Worm (Caenorhabditis elegans): Measurements from ENCODE around the gene srd-43.
A peak's percentile ranks its signal among the peaks of the same experiment; 100 is the strongest.

The srd-43 gene

DNA sequence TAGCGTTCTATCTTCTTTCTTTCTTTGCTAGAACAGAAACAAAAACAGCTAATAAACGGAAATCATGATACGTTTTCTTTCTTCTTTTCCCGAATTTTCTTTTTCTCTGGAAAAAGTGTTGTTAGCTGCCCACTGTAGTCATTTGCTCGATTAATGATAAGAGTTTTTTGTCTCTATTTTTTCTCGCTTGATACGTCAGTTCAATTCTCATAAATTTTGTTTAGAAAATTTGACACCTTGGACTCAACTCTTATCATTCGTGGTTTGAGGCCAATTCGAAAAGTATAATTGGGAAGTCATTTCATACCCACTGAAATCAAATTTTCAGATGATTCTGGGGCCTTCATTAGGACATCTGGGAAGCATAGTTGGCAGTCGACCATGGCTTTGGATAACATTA is 36.2 kb upstream of the srd-43 start (continued):
- TF ChIP-seq ceh-82 (tag; optimal IDR thresholded peaks at IDR 0.05) = no peak

DNA sequence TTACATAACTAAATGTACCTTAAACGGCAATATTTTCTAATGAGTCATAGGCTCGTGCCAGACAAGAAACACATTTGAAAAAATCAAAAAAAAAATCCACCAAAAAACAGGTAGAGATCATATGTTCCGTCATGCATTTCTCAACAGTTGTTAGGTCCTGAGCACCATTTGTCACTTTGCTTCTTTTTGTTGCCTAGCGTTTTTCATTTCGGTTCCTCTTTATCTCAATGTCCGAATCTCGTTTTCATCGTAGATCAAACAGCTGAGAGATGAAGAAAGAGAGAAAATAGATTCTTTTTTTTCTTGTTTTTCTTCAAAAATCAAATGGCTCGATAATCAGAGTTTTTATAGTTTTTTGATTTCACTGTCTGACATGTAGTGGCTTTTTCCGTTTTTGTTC is 35.3 kb upstream of the srd-43 start:
- TF ChIP-seq F44E2.7 (GFP tag; IDR thresholded peaks at IDR 0.05) = no peak
- TF ChIP-seq ceh-44 (GFP tag; IDR thresholded peaks at IDR 0.05) = no peak
- TF ChIP-seq nhr-25 (tag; optimal IDR thresholded peaks at IDR 0.05; ENCODE audit: borderline replicate concordance, insufficient read depth) = no peak
- TF ChIP-seq pha-4 (GFP tag; IDR thresholded peaks at IDR 0.05) = no peak
- no peak for TF ChIP-seq pha-4 (tag; optimal IDR thresholded peaks at IDR 0.05)
- TF ChIP-seq gei-8 (GFP tag; optimal IDR thresholded peaks at IDR 0.05) = no peak
- peak; percentile 67 for TF ChIP-seq hlh-11 (tag; optimal IDR thresholded peaks at IDR 0.05)
- no peak for TF ChIP-seq nhr-76 (tag; optimal IDR thresholded peaks at IDR 0.05)
- no peak for TF ChIP-seq zfp-3 (GFP tag; conservative IDR thresholded peaks at IDR 0.05)
- no peak for TF ChIP-seq lin-13 (GFP tag; optimal IDR thresholded peaks at IDR 0.05)
- no peak for TF ChIP-seq mxl-2 (GFP tag; conservative IDR thresholded peaks at IDR 0.05)
- no peak for TF ChIP-seq set-16 (GFP tag; IDR thresholded peaks at IDR 0.05)
- TF ChIP-seq zip-11 (GFP tag; IDR thresholded peaks at IDR 0.05) = no peak
- no peak for TF ChIP-seq zip-2 (tag; optimal IDR thresholded peaks at IDR 0.05)
- no peak for TF ChIP-seq nhr-10 (tag; optimal IDR thresholded peaks at IDR 0.05)
- no peak for TF ChIP-seq dmd-8 (GFP tag; IDR thresholded peaks at IDR 0.05)
- TF ChIP-seq ceh-28 (tag; optimal IDR thresholded peaks at IDR 0.05) = no peak
- TF ChIP-seq nhr-111 (GFP tag; optimal IDR thresholded peaks at IDR 0.05) = no peak
- TF ChIP-seq daf-16 (GFP tag; optimal IDR thresholded peaks at IDR 0.05) = peak in 1 of 2 experiments; percentile 81
- TF ChIP-seq daf-16 (tag; optimal IDR thresholded peaks at IDR 0.05) = no peak
- no peak for TF ChIP-seq hif-1 (tag; optimal IDR thresholded peaks at IDR 0.05)
- no peak for TF ChIP-seq D1046.2 (GFP tag; IDR thresholded peaks at IDR 0.05)
- TF ChIP-seq F37D6.2 (tag; optimal IDR thresholded peaks at IDR 0.05) = no peak
- TF ChIP-seq F10B5.3 (tag; optimal IDR thresholded peaks at IDR 0.05) = no peak
- no peak for TF ChIP-seq ZK337.2 (GFP tag; IDR thresholded peaks at IDR 0.05)
- TF ChIP-seq dmd-6 (GFP tag; IDR thresholded peaks at IDR 0.05) = no peak
- no peak for TF ChIP-seq nhr-237 (tag; optimal IDR thresholded peaks at IDR 0.05)
- TF ChIP-seq dpl-1 (GFP tag; optimal IDR thresholded peaks at IDR 0.05) = no peak
- no peak for TF ChIP-seq nhr-42 (GFP tag; IDR thresholded peaks at IDR 0.05)
- no peak for TF ChIP-seq dve-1 (tag; optimal IDR thresholded peaks at IDR 0.05; ENCODE audit: insufficient read depth)
- no peak for TF ChIP-seq ceh-62 (tag; optimal IDR thresholded peaks at IDR 0.05)
- TF ChIP-seq daf-12 (tag; optimal IDR thresholded peaks at IDR 0.05) = no peak
- peak in 1 of 2 experiments; percentile 85 for TF ChIP-seq unc-62 (GFP tag; optimal IDR thresholded peaks at IDR 0.05 in 1 of 2)
- TF ChIP-seq unc-62 (tag; optimal IDR thresholded peaks at IDR 0.05) = no peak
- no peak for TF ChIP-seq lin-39 (tag; optimal IDR thresholded peaks at IDR 0.05)
- TF ChIP-seq hlh-30 (tag; optimal IDR thresholded peaks at IDR 0.05; ENCODE audit: insufficient read depth) = peak; percentile 46
- TF ChIP-seq Y48G9A.11 (GFP tag; IDR thresholded peaks at IDR 0.05) = no peak
- TF ChIP-seq saeg-2 (GFP tag; IDR thresholded peaks at IDR 0.05) = no peak
- no peak for TF ChIP-seq jun-1 (tag; optimal IDR thresholded peaks at IDR 0.05)
- TF ChIP-seq ceh-82 (tag; optimal IDR thresholded peaks at IDR 0.05) = no peak
- no peak for TF ChIP-seq zag-1 (tag; optimal IDR thresholded peaks at IDR 0.05)
- no peak for TF ChIP-seq nhr-6 (tag; optimal IDR thresholded peaks at IDR 0.05)
- no peak for TF ChIP-seq aly-2 (tag; optimal IDR thresholded peaks at IDR 0.05)
- TF ChIP-seq ceh-32 (tag; optimal IDR thresholded peaks at IDR 0.05; ENCODE audit: poor library complexity) = no peak
- no peak for TF ChIP-seq madf-9 (GFP tag; conservative IDR thresholded peaks at IDR 0.05)
- TF ChIP-seq sdz-12 (GFP tag; optimal IDR thresholded peaks at IDR 0.05) = no peak
- no peak for TF ChIP-seq mes-2 (tag; optimal IDR thresholded peaks at IDR 0.05; ENCODE audit: poor library complexity, severe bottlenecking)
- peak; percentile 25 for TF ChIP-seq nhr-11 (tag; optimal IDR thresholded peaks at IDR 0.05)
